Fruit fly (Drosophila melanogaster): Measurements from ENCODE around the gene Mnt.

The Mnt gene

DNA sequence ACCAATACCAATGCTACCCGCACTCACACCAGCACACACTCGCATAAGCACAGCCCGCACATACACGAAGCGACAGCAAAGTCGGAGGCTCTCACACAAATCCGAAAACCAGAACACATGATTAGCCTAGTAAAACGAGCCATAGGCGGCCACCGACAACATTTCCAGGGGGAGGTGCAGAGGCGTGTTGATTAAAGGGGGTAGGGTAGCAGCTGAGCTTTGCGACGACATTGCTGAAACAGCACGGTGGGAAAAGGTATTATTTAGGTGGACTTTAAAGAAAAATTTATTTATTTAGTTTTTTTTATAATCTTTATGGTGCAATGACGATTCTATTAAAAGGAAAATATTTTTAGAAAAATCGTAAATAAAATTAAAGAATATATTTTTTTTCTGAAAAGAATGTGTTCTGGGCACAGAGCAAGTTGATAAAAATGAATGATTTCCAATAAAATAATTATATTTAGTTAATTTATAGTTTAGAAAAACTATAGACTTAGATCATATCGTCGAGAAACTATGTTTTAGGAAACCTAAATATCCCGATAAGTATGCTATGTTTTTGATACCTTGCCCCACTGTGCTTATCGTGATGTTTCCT is 72.4 kb downstream of the Mnt start (continued):
- no peak; the same call in 1 of the 2 replicates for TF ChIP-seq gsb (GFP tag; IDR thresholded peaks at IDR 0.05)
- TF ChIP-seq CG13123 (GFP tag; optimal IDR thresholded peaks at IDR 0.05) = peak; percentile 49
- peak; percentile 90 for TF ChIP-seq CG4424 (GFP tag; optimal IDR thresholded peaks at IDR 0.05)
- no peak for TF ChIP-seq grn (GFP tag; optimal IDR thresholded peaks at IDR 0.05)
- peak; percentile 66 for TF ChIP-seq CG16779 (GFP tag; IDR thresholded peaks at IDR 0.05)
- peak; percentile 41 for TF ChIP-seq Adf1 (GFP tag; IDR thresholded peaks at IDR 0.05)
- TF ChIP-seq Fer3 (tag; optimal IDR thresholded peaks at IDR 0.05) = peak; percentile 67
- peak; percentile 86 for TF ChIP-seq nerfin-1 (tag; optimal IDR thresholded peaks at IDR 0.05)
- TF ChIP-seq chm (GFP tag; IDR thresholded peaks at IDR 0.05) = no peak; the same call in 1 of the 2 replicates
- peak; percentile 70; the same call in 1 of the 2 replicates for TF ChIP-seq CG32767 (GFP tag; IDR thresholded peaks at IDR 0.05)
- TF ChIP-seq CG3065 (GFP tag; optimal IDR thresholded peaks at IDR 0.05) = peak; percentile 21
- TF ChIP-seq CG33213 (GFP tag; optimal IDR thresholded peaks at IDR 0.05) = no peak
- peak in 1 of 2 experiments; percentile 70 for TF ChIP-seq Dfd (GFP tag; optimal IDR thresholded peaks at IDR 0.05)
- no peak for TF ChIP-seq CG11398 (GFP tag; optimal IDR thresholded peaks at IDR 0.05)
- TF ChIP-seq pita (GFP tag; optimal IDR thresholded peaks at IDR 0.05) = no peak
- TF ChIP-seq CG31365 (tag; optimal IDR thresholded peaks at IDR 0.05) = no peak
- TF ChIP-seq caup (GFP tag; optimal IDR thresholded peaks at IDR 0.05; ENCODE audit: severe bottlenecking) = peak; percentile 66
- peak; percentile 61 for TF ChIP-seq Gsc (GFP tag; IDR thresholded peaks at IDR 0.05)
- peak; percentile 91 for TF ChIP-seq tio (GFP tag; optimal IDR thresholded peaks at IDR 0.05)
- peak; percentile 85 for TF ChIP-seq Hr3 (GFP tag; optimal IDR thresholded peaks at IDR 0.05)
- TF ChIP-seq HLHmδ (GFP tag; optimal IDR thresholded peaks at IDR 0.05) = peak; percentile 40
- TF ChIP-seq ac (GFP tag; optimal IDR thresholded peaks at IDR 0.05) = no peak
- TF ChIP-seq Dll (GFP tag; IDR thresholded peaks at IDR 0.05; ENCODE audit: partially characterized antibody) = no peak
- peak; percentile 86 for TF ChIP-seq CG14710 (tag; optimal IDR thresholded peaks at IDR 0.05)
- TF ChIP-seq ara (GFP tag; IDR thresholded peaks at IDR 0.05) = peak; percentile 68
- TF ChIP-seq Hr51 (GFP tag; optimal IDR thresholded peaks at IDR 0.05) = peak in 1 of 2 experiments; percentile 94
- TF ChIP-seq fd64A (GFP tag; optimal IDR thresholded peaks at IDR 0.05) = no peak
- TF ChIP-seq CG6854 (GFP tag; optimal IDR thresholded peaks at IDR 0.05) = peak; percentile 87
- TF ChIP-seq CG30403 (GFP tag; optimal IDR thresholded peaks at IDR 0.05) = peak; percentile 83
- TF ChIP-seq Hey (tag; optimal IDR thresholded peaks at IDR 0.05) = no peak
- TF ChIP-seq twi (tag; optimal IDR thresholded peaks at IDR 0.05) = peak; percentile 82
- TF ChIP-seq jumu (GFP tag; optimal IDR thresholded peaks at IDR 0.05) = no peak
- no peak for TF ChIP-seq sna (GFP tag; IDR thresholded peaks at IDR 0.05; ENCODE audit: partially characterized antibody)
- no peak for TF ChIP-seq maf-S (GFP tag; optimal IDR thresholded peaks at IDR 0.05)
- no peak for TF ChIP-seq CG14860 (GFP tag; IDR thresholded peaks at IDR 0.05; ENCODE audit: partially characterized antibody)
- TF ChIP-seq Dad (GFP tag; optimal IDR thresholded peaks at IDR 0.05) = no peak
- TF ChIP-seq CG7271 (tag; optimal IDR thresholded peaks at IDR 0.05) = no peak
- no peak for TF ChIP-seq CTCF (GFP tag; optimal IDR thresholded peaks at IDR 0.05)
- peak in 1 of 3 experiments; percentile 89 for TF ChIP-seq lola (GFP tag; optimal IDR thresholded peaks at IDR 0.05)
- TF ChIP-seq CG18599 (GFP tag; optimal IDR thresholded peaks at IDR 0.05) = peak; percentile 86
- peak; percentile 91 for TF ChIP-seq CG13775 (GFP tag; optimal IDR thresholded peaks at IDR 0.05)
- no peak for TF ChIP-seq CG14965 (GFP tag; optimal IDR thresholded peaks at IDR 0.05; ENCODE audit: borderline replicate concordance)
- TF ChIP-seq Trl (optimal IDR thresholded peaks at IDR 0.05) = peak in 1 of 2 experiments; percentile 8
- TF ChIP-seq Trl (GFP tag; optimal IDR thresholded peaks at IDR 0.05) = no peak
- no peak for TF ChIP-seq Dref (GFP tag; IDR thresholded peaks at IDR 0.05)
- 0 out of 2 replicates have a peak, but pooled peaks have one; percentile 30 for TF ChIP-seq dimm (GFP tag; IDR thresholded peaks at IDR 0.05)
- peak; percentile 85 for TF ChIP-seq odd (GFP tag; optimal IDR thresholded peaks at IDR 0.05)
- no peak for TF ChIP-seq tll (GFP tag; optimal IDR thresholded peaks at IDR 0.05)
- peak; percentile 36; the same call in 2 of the 3 replicates for TF ChIP-seq ken (GFP tag; IDR thresholded peaks at IDR 0.05)
- TF ChIP-seq CG10979 (tag; optimal IDR thresholded peaks at IDR 0.05) = peak; percentile 87
